Worm (Caenorhabditis elegans): ENCODE measurements around the gene Y57G7A.5.

The Y57G7A.5 gene

ce11 chrII:1246855-1247259, 28.5 kb downstream of the Y57G7A.5 start (continued):
- no peak for TF ChIP-seq attf-6 (GFP tag; IDR thresholded peaks at IDR 0.05)
- TF ChIP-seq dox-1 (GFP tag; IDR thresholded peaks at IDR 0.05): peak; percentile 85
- TF ChIP-seq tbx-9 (tag; optimal IDR thresholded peaks at IDR 0.05; ENCODE audit: borderline replicate concordance): no peak
- TF ChIP-seq pbrm-1 (GFP tag; IDR thresholded peaks at IDR 0.05): no peak
- no peak for TF ChIP-seq bed-2 (GFP tag; IDR thresholded peaks at IDR 0.05)
- no peak for TF ChIP-seq ztf-28 (GFP tag; IDR thresholded peaks at IDR 0.05)
- no peak for TF ChIP-seq Y79H2A.3 (GFP tag; conservative IDR thresholded peaks at IDR 0.05)
- TF ChIP-seq ztf-6 (GFP tag; IDR thresholded peaks at IDR 0.05): no peak
- TF ChIP-seq dpl-1 (GFP tag; optimal IDR thresholded peaks at IDR 0.05): no peak
- TF ChIP-seq hmg-20 (GFP tag; IDR thresholded peaks at IDR 0.05): no peak
- 0 out of 2 replicates have a peak, but pooled peaks have one; percentile 24 for TF ChIP-seq lir-1 (GFP tag; conservative IDR thresholded peaks at IDR 0.05)
- TF ChIP-seq ztf-25 (GFP tag; IDR thresholded peaks at IDR 0.05): 0 out of 2 replicates have a peak, but pooled peaks have one; percentile 15
- TF ChIP-seq mcd-1 (GFP tag; IDR thresholded peaks at IDR 0.05): peak; percentile 71
- TF ChIP-seq madf-6 (GFP tag; IDR thresholded peaks at IDR 0.05): peak; percentile 60; the same call in 1 of the 2 replicates
- no peak for TF ChIP-seq snpc-4 (GFP tag; optimal IDR thresholded peaks at IDR 0.05)
- TF ChIP-seq snpc-4 (tag; optimal IDR thresholded peaks at IDR 0.05): peak in 2 of 4 experiments; percentile 26 to 32
- TF ChIP-seq lin-26 (GFP tag; IDR thresholded peaks at IDR 0.05): peak; percentile 52; the same call in 1 of the 2 replicates
- no peak for TF ChIP-seq snpc-3.4 (tag; optimal IDR thresholded peaks at IDR 0.05)
- TF ChIP-seq B0035.1 (tag; optimal IDR thresholded peaks at IDR 0.05): no peak
- peak; percentile 98 for TF ChIP-seq zfh-2 (GFP tag; conservative IDR thresholded peaks at IDR 0.05)
- peak; percentile 53; the same call in 1 of the 2 replicates for TF ChIP-seq K11D2.4 (GFP tag; IDR thresholded peaks at IDR 0.05)
- no peak for TF ChIP-seq sptf-2 (GFP tag; optimal IDR thresholded peaks at IDR 0.05)
- no peak for TF ChIP-seq hlh-26 (GFP tag; conservative IDR thresholded peaks at IDR 0.05)
- TF ChIP-seq ceh-100 (GFP tag; IDR thresholded peaks at IDR 0.05): no peak
- no peak for TF ChIP-seq lin-40 (tag; optimal IDR thresholded peaks at IDR 0.05)
- TF ChIP-seq aptf-3 (GFP tag; IDR thresholded peaks at IDR 0.05): no peak
- TF ChIP-seq mel-28 (tag; optimal IDR thresholded peaks at IDR 0.05; ENCODE audit: borderline replicate concordance): no peak
- peak; percentile 16 for TF ChIP-seq atf-7 (tag; optimal IDR thresholded peaks at IDR 0.05)
- no peak for TF ChIP-seq die-1 (tag; optimal IDR thresholded peaks at IDR 0.05)
- 0 out of 2 replicates have a peak, but pooled peaks have one; percentile 19 for TF ChIP-seq let-526 (GFP tag; IDR thresholded peaks at IDR 0.05)
- TF ChIP-seq F49E8.2 (tag; optimal IDR thresholded peaks at IDR 0.05; ENCODE audit: insufficient read depth): no peak
- TF ChIP-seq lsy-27 (tag; optimal IDR thresholded peaks at IDR 0.05; ENCODE audit: borderline replicate concordance, insufficient read depth): no peak
- 0 out of 2 replicates have a peak, but pooled peaks have one; percentile 23 for TF ChIP-seq egl-44 (GFP tag; IDR thresholded peaks at IDR 0.05)
- TF ChIP-seq F33H1.4 (GFP tag; IDR thresholded peaks at IDR 0.05): no peak
- TF ChIP-seq gei-17 (GFP tag; optimal IDR thresholded peaks at IDR 0.05): no peak
- no peak for TF ChIP-seq sdz-38 (tag; optimal IDR thresholded peaks at IDR 0.05)
- TF ChIP-seq ceh-91 (GFP tag; IDR thresholded peaks at IDR 0.05): no peak
- TF ChIP-seq Y95B8A.8 (GFP tag; IDR thresholded peaks at IDR 0.05): no peak
- no peak for TF ChIP-seq D2030.7 (GFP tag; IDR thresholded peaks at IDR 0.05)
- no peak for TF ChIP-seq hrde-1 (tag; optimal IDR thresholded peaks at IDR 0.05; ENCODE audit: borderline replicate concordance)
- TF ChIP-seq F23B12.7 (tag; optimal IDR thresholded peaks at IDR 0.05; ENCODE audit: insufficient read depth): no peak
- peak; percentile 7 for TF ChIP-seq repo-1 (tag; optimal IDR thresholded peaks at IDR 0.05)
- no peak for TF ChIP-seq mxl-1 (tag; optimal IDR thresholded peaks at IDR 0.05)
- no peak for TF ChIP-seq lin-54 (GFP tag; optimal IDR thresholded peaks at IDR 0.05)
- TF ChIP-seq athp-1 (tag; optimal IDR thresholded peaks at IDR 0.05): no peak
- no peak for TF ChIP-seq ceh-40 (GFP tag; IDR thresholded peaks at IDR 0.05)
- TF ChIP-seq lsl-1 (GFP tag; optimal IDR thresholded peaks at IDR 0.05): no peak
- TF ChIP-seq F39B2.1 (GFP tag; IDR thresholded peaks at IDR 0.05): no peak

Data from whole organism, young adult.